Fruit fly (Drosophila melanogaster): ENCODE results near the gene CG14551.

CG14551 gene

dm6 chr3R:26039793-26040335 lies 22.9 kb downstream of the CG14551 start (continued):
- TF ChIP-seq CG12744 (GFP tag; optimal IDR thresholded peaks at IDR 0.05) = no peak
- no peak for TF ChIP-seq CG11560 (tag; IDR thresholded peaks at IDR 0.05)
- TF ChIP-seq Jarid2 (GFP tag; optimal IDR thresholded peaks at IDR 0.05) = peak; percentile 18
- no peak for TF ChIP-seq CG31388 (GFP tag; optimal IDR thresholded peaks at IDR 0.05)
- TF ChIP-seq kni (GFP tag; optimal IDR thresholded peaks at IDR 0.05) = peak; percentile 84
- TF ChIP-seq kay (GFP tag; optimal IDR thresholded peaks at IDR 0.05) = no peak
- no peak for TF ChIP-seq CG12769 (tag; optimal IDR thresholded peaks at IDR 0.05)
- no peak for TF ChIP-seq cato (GFP tag; optimal IDR thresholded peaks at IDR 0.05; ENCODE audit: borderline replicate concordance)
- no peak for TF ChIP-seq Sin3A (optimal IDR thresholded peaks at IDR 0.05)
- no peak for TF ChIP-seq sc (optimal IDR thresholded peaks at IDR 0.05)
- peak; percentile 51 for TF ChIP-seq sc (GFP tag; optimal IDR thresholded peaks at IDR 0.05)
- no peak for TF ChIP-seq Sry-δ (GFP tag; optimal IDR thresholded peaks at IDR 0.05)
- TF ChIP-seq inv (GFP tag; IDR thresholded peaks at IDR 0.05; ENCODE audit: partially characterized antibody) = no peak
- no peak for TF ChIP-seq en (GFP tag; optimal IDR thresholded peaks at IDR 0.05)
- TF ChIP-seq ewg (GFP tag; optimal IDR thresholded peaks at IDR 0.05) = no peak
- no peak for TF ChIP-seq Mrtf (GFP tag; IDR thresholded peaks at IDR 0.05)
- peak; percentile 74 for TF ChIP-seq HLHmδ (GFP tag; optimal IDR thresholded peaks at IDR 0.05)
- TF ChIP-seq Fer2 (tag; optimal IDR thresholded peaks at IDR 0.05) = no peak
- TF ChIP-seq CG12391 (tag; optimal IDR thresholded peaks at IDR 0.05) = no peak
- TF ChIP-seq trem (tag; optimal IDR thresholded peaks at IDR 0.05) = peak; percentile 4
- no peak for TF ChIP-seq CG2889 (GFP tag; IDR thresholded peaks at IDR 0.05)
- TF ChIP-seq slbo (GFP tag; IDR thresholded peaks at IDR 0.05) = no peak
- no peak for TF ChIP-seq CG34224 (GFP tag; IDR thresholded peaks at IDR 0.05; ENCODE audit: partially characterized antibody)
- no peak for TF ChIP-seq Trl (optimal IDR thresholded peaks at IDR 0.05)
- TF ChIP-seq Trl (GFP tag; optimal IDR thresholded peaks at IDR 0.05) = no peak
- TF ChIP-seq CG12219 (GFP tag; optimal IDR thresholded peaks at IDR 0.05) = no peak
- TF ChIP-seq CG17802 (tag; optimal IDR thresholded peaks at IDR 0.05) = no peak
- no peak for TF ChIP-seq lmd (GFP tag; IDR thresholded peaks at IDR 0.05)
- no peak for TF ChIP-seq Hr39 (optimal IDR thresholded peaks at IDR 0.05)
- TF ChIP-seq abd-A (tag; optimal IDR thresholded peaks at IDR 0.05) = no peak
- no peak for TF ChIP-seq CG12236 (GFP tag; optimal IDR thresholded peaks at IDR 0.05)
- TF ChIP-seq wdn (GFP tag; IDR thresholded peaks at IDR 0.05) = no peak
- TF ChIP-seq CG14965 (GFP tag; optimal IDR thresholded peaks at IDR 0.05; ENCODE audit: borderline replicate concordance) = no peak
- peak; percentile 100 for TF ChIP-seq ac (GFP tag; optimal IDR thresholded peaks at IDR 0.05)
- TF ChIP-seq CG13296 (GFP tag; optimal IDR thresholded peaks at IDR 0.05) = no peak
- no peak for TF ChIP-seq CG6765 (GFP tag; optimal IDR thresholded peaks at IDR 0.05)
- no peak for TF ChIP-seq CG31224 (GFP tag; IDR thresholded peaks at IDR 0.05)
- TF ChIP-seq CkIIα-i1 (GFP tag; IDR thresholded peaks at IDR 0.05) = no peak
- no peak for TF ChIP-seq CG17568 (GFP tag; optimal IDR thresholded peaks at IDR 0.05)
- no peak for TF ChIP-seq CG1024 (GFP tag; IDR thresholded peaks at IDR 0.05)
- peak; percentile 78 for TF ChIP-seq sqz (GFP tag; optimal IDR thresholded peaks at IDR 0.05)
- no peak for TF ChIP-seq CG6175 (GFP tag; IDR thresholded peaks at IDR 0.05)
- no peak for TF ChIP-seq sob (GFP tag; IDR thresholded peaks at IDR 0.05)
- TF ChIP-seq CG11398 (GFP tag; optimal IDR thresholded peaks at IDR 0.05) = no peak
- no peak for TF ChIP-seq lbe (GFP tag; optimal IDR thresholded peaks at IDR 0.05)
- no peak for TF ChIP-seq CG2678 (tag; optimal IDR thresholded peaks at IDR 0.05)
- TF ChIP-seq sens (GFP tag) = no peak
- TF ChIP-seq pros (GFP tag; optimal IDR thresholded peaks at IDR 0.05) = peak; percentile 99
- TF ChIP-seq CG15073 (GFP tag; optimal IDR thresholded peaks at IDR 0.05) = no peak
- no peak for TF ChIP-seq ara (GFP tag; IDR thresholded peaks at IDR 0.05)
- TF ChIP-seq D19B (GFP tag; optimal IDR thresholded peaks at IDR 0.05) = no peak
- TF ChIP-seq lab (GFP tag; optimal IDR thresholded peaks at IDR 0.05) = no peak
- TF ChIP-seq gcm2 (GFP tag; optimal IDR thresholded peaks at IDR 0.05) = no peak

Measured in whole organism, embryonic.